Worm (Caenorhabditis elegans) whole organism, midembryonic: ENCODE results near the gene tra-3.

Experiments
- T22C8.4 ChIP-seq: fragments of 200-800 bp; sonication (Bioruptor generic); IDR thresholded peaks from 2 replicates; pipeline ENCODE4 v1.3.6; 2022; ENCODE audit warnings: missing genetic modification characterization, missing compliant biosample characterization
- cog-1 ChIP-seq: sonication (generic microtip); optimal IDR thresholded peaks from 2 replicates; lab custom pipeline; 2016; ENCODE audit warnings: missing genetic modification characterization, missing compliant biosample characterization
- klf-2 ChIP-seq: fragments of 200-800 bp; sonication (Bioruptor generic); conservative IDR thresholded peaks from 2 replicates; pipeline ENCODE4 v1.3.6; 2022; ENCODE audit warnings: missing genetic modification reagents, missing genetic modification characterization, missing compliant biosample characterization
- med-1 ChIP-seq: sonication (generic microtip); optimal IDR thresholded peaks from 2 replicates; lab custom pipeline; 2017; ENCODE audit warnings: missing genetic modification characterization, mild to moderate bottlenecking, missing compliant biosample characterization, antibody characterized with exemption, missing genetic modification reagents; ENCODE audit not compliant: insufficient read depth
- ref-1 ChIP-seq: fragments of 200-800 bp; sonication (Bioruptor generic); conservative IDR thresholded peaks from 2 replicates; pipeline ENCODE4 v1.3.6; 2022; ENCODE audit warnings: missing genetic modification reagents, missing genetic modification characterization, missing compliant biosample characterization
- ztf-23 ChIP-seq: fragments of 200-800 bp; sonication (Bioruptor generic); IDR thresholded peaks from 2 replicates; pipeline ENCODE4 v1.3.6; 2022; ENCODE audit warnings: missing genetic modification reagents, missing genetic modification characterization, missing compliant biosample characterization
- ztf-29 ChIP-seq: fragments of 200-800 bp; sonication (Bioruptor generic); IDR thresholded peaks from 2 replicates; pipeline ENCODE4 v1.3.6; 2022; ENCODE audit warnings: missing genetic modification reagents, missing genetic modification characterization, missing compliant biosample characterization

tra-3 gene

ce11 chrIV:14387766-14388553 lies 56.0 kb downstream of the tra-3 start:
- TF ChIP-seq ztf-23 (GFP tag; lab: Robert Waterston, UW): no peak
- TF ChIP-seq ztf-29 (GFP tag; lab: Robert Waterston, UW): no peak
- no peak for TF ChIP-seq T22C8.4 (GFP tag; lab: Robert Waterston, UW)
- no peak for TF ChIP-seq klf-2 (GFP tag; lab: Robert Waterston, UW)
- TF ChIP-seq cog-1 (tag; lab: Kevin White, UChicago): no peak
- no peak for TF ChIP-seq ref-1 (GFP tag; lab: Robert Waterston, UW)
- no peak for TF ChIP-seq med-1 (GFP tag; lab: Kevin White, UChicago)
